Fruit fly (Drosophila melanogaster): Measurements from ENCODE around the gene BigH1.

Gene BigH1

dm6 chr3R:14654976-14655896, 8.0 kb upstream of the BigH1 start (continued):
- peak; percentile 86 for TF ChIP-seq eyg (GFP tag; optimal IDR thresholded peaks at IDR 0.05)
- TF ChIP-seq CG7357 (GFP tag; IDR thresholded peaks at IDR 0.05) = peak; percentile 62; the same call in 2 of the 3 replicates
- TF ChIP-seq Sox102F (GFP tag; optimal IDR thresholded peaks at IDR 0.05) = peak; percentile 93
- TF ChIP-seq CG12155 (GFP tag; optimal IDR thresholded peaks at IDR 0.05) = peak; percentile 87
- peak; percentile 66 for TF ChIP-seq unc-4 (GFP tag; IDR thresholded peaks at IDR 0.05; ENCODE audit: partially characterized antibody)
- peak; percentile 67 for TF ChIP-seq gt (GFP tag; IDR thresholded peaks at IDR 0.05)
- peak in 1 of 2 experiments; percentile 34 for TF ChIP-seq tll (GFP tag; optimal IDR thresholded peaks at IDR 0.05)
- peak; percentile 90 for TF ChIP-seq Atf-2 (GFP tag; optimal IDR thresholded peaks at IDR 0.05)
- peak; percentile 89 for TF ChIP-seq tup (GFP tag; optimal IDR thresholded peaks at IDR 0.05)
- TF ChIP-seq tap (tag; optimal IDR thresholded peaks at IDR 0.05) = peak; percentile 93
- peak; percentile 51 for TF ChIP-seq Sry-β (GFP tag; optimal IDR thresholded peaks at IDR 0.05)
- peak; percentile 87 for TF ChIP-seq tio (GFP tag; optimal IDR thresholded peaks at IDR 0.05)
- peak; percentile 84 for TF ChIP-seq CG12942 (GFP tag; optimal IDR thresholded peaks at IDR 0.05)
- no peak for TF ChIP-seq crol (GFP tag; IDR thresholded peaks at IDR 0.05)
- peak; percentile 95 for TF ChIP-seq CG18619 (GFP tag; optimal IDR thresholded peaks at IDR 0.05)
- peak; percentile 96 for TF ChIP-seq Fer1 (GFP tag; optimal IDR thresholded peaks at IDR 0.05)
- peak; percentile 86 for TF ChIP-seq Vsx1 (GFP tag; optimal IDR thresholded peaks at IDR 0.05)
- TF ChIP-seq nmo (GFP tag; optimal IDR thresholded peaks at IDR 0.05) = peak; percentile 93
- no peak for TF ChIP-seq gfzf (GFP tag; optimal IDR thresholded peaks at IDR 0.05)
- peak; percentile 84 for TF ChIP-seq CG11085 (GFP tag; IDR thresholded peaks at IDR 0.05)
- no peak for TF ChIP-seq Lpt (GFP tag; optimal IDR thresholded peaks at IDR 0.05)
- TF ChIP-seq CHES-1-like (GFP tag; optimal IDR thresholded peaks at IDR 0.05) = peak; percentile 90
- peak; percentile 80 for TF ChIP-seq Jarid2 (GFP tag; optimal IDR thresholded peaks at IDR 0.05)
- TF ChIP-seq Gug (GFP tag; IDR thresholded peaks at IDR 0.05) = peak; percentile 85
- TF ChIP-seq gce (GFP tag; IDR thresholded peaks at IDR 0.05) = peak; percentile 86
- peak; percentile 90 for TF ChIP-seq seq (GFP tag; IDR thresholded peaks at IDR 0.05)
- TF ChIP-seq CG11247 (GFP tag; IDR thresholded peaks at IDR 0.05) = peak; percentile 85
- TF ChIP-seq CG10366 (GFP tag; IDR thresholded peaks at IDR 0.05) = peak; percentile 92
- TF ChIP-seq Xrp1 (GFP tag; IDR thresholded peaks at IDR 0.05) = peak; percentile 95
- peak; percentile 91 for TF ChIP-seq Atf6 (GFP tag; IDR thresholded peaks at IDR 0.05)
- peak; percentile 67; the same call in 1 of the 3 replicates for TF ChIP-seq jigr1 (GFP tag; IDR thresholded peaks at IDR 0.05)
- peak; percentile 91 for TF ChIP-seq CG8944 (GFP tag; optimal IDR thresholded peaks at IDR 0.05)
- TF ChIP-seq sisA (GFP tag; IDR thresholded peaks at IDR 0.05) = peak; percentile 88
- peak; percentile 91 for TF ChIP-seq nom (GFP tag; optimal IDR thresholded peaks at IDR 0.05)
- TF ChIP-seq Sox100B (GFP tag; optimal IDR thresholded peaks at IDR 0.05) = peak; percentile 89
- peak; percentile 69 for TF ChIP-seq Adf1 (GFP tag; IDR thresholded peaks at IDR 0.05)
- TF ChIP-seq emc (GFP tag; optimal IDR thresholded peaks at IDR 0.05) = peak; percentile 52
- peak; percentile 91 for TF ChIP-seq Aef1 (GFP tag; IDR thresholded peaks at IDR 0.05)
- peak; percentile 89 for TF ChIP-seq stc (GFP tag; IDR thresholded peaks at IDR 0.05)
- TF ChIP-seq her (GFP tag; optimal IDR thresholded peaks at IDR 0.05) = peak; percentile 90
- TF ChIP-seq prd (optimal IDR thresholded peaks at IDR 0.05) = no peak
- peak; percentile 93 for TF ChIP-seq prd (GFP tag; IDR thresholded peaks at IDR 0.05)
- peak; percentile 80 for TF ChIP-seq Spps (tag; optimal IDR thresholded peaks at IDR 0.05)
- TF ChIP-seq Sry-δ (GFP tag; optimal IDR thresholded peaks at IDR 0.05) = peak; percentile 79
- peak; percentile 95 for TF ChIP-seq CG6813 (GFP tag; optimal IDR thresholded peaks at IDR 0.05)
- peak; percentile 84 for TF ChIP-seq CG10147 (GFP tag; optimal IDR thresholded peaks at IDR 0.05)
- no peak for TF ChIP-seq usp (GFP tag; optimal IDR thresholded peaks at IDR 0.05)
- peak; percentile 92 for TF ChIP-seq Hsf (GFP tag; optimal IDR thresholded peaks at IDR 0.05)
- peak; percentile 86 for TF ChIP-seq CG4617 (GFP tag; optimal IDR thresholded peaks at IDR 0.05; ENCODE audit: borderline replicate concordance)

Data from whole organism, embryonic.